Fruit fly (Drosophila melanogaster) whole organism: ENCODE results near the gene Bet5.

Source experiments
- CG8478 ChIP-seq: fragments of >200 bp; optimal IDR thresholded peaks from 2 replicates; lab custom pipeline; 2018; ENCODE audit warnings: inconsistent platforms
- Dll ChIP-seq: fragments of >200 bp; optimal IDR thresholded peaks from 2 replicates; lab custom pipeline; 2017
- EcR ChIP-seq, 2 experiments: fragments of >200 bp; optimal IDR thresholded peaks; 2 replicates each; lab custom pipeline; 2017; ENCODE audit warnings: missing biosample characterization in 2 of 2, missing genetic modification characterization in 2 of 2, missing genetic modification reagents in 2 of 2
- pan ChIP-seq: fragments of >200 bp; optimal IDR thresholded peaks from 2 replicates; lab custom pipeline; 2017
- psq ChIP-seq: fragments of >200 bp; optimal IDR thresholded peaks from 2 replicates; lab custom pipeline; 2017
- usp ChIP-seq: fragments of >200 bp; optimal IDR thresholded peaks from 2 replicates; lab custom pipeline; 2017; ENCODE audit warnings: missing biosample characterization, missing genetic modification characterization, mixed read lengths

- TF ChIP-seq psq (lab: Kevin White, UChicago) (no peak), CG8478 (lab: Kevin White, UChicago) (no peak), usp (GFP tag; lab: Kevin White, UChicago) (no peak), Dll (lab: Kevin White, UChicago) (no peak), pan (lab: Kevin White, UChicago) (no peak), EcR (GFP tag; optimal IDR thresholded peaks at IDR 0.05; lab: Kevin White, UChicago) (no peak)
These were observed 9.1 kb upstream of the Bet5 start, which contains the start of gene Rsod for dm6 chr3R:30170671-30171667.
